Worm (Caenorhabditis elegans): ENCODE data around the gene F10G2.4.

DNA sequence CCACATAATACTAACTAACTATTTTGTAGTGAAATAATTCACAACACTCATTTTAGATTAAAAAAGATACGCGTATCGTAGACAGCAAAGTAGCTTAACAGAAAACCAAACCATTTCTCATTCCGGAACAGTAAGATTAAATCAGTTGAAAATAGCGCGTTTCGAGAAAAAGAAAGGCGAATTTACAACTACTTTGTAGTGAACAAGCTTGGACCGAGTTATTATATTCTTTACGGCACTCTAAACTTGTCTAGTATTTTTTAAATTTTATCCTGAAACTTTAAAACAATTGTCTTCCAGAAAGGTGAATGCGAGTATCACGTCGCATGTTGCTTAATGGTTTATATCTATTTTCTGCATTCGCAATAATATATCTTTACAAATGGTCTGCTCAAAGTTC is 47.9 kb upstream of the F10G2.4 start, which contains the start of gene C13A2.4:
- TF ChIP-seq B0035.1 (tag; optimal IDR thresholded peaks at IDR 0.05) (no peak), snpc-4 (GFP tag; optimal IDR thresholded peaks at IDR 0.05) (no peak), snpc-4 (tag; optimal IDR thresholded peaks at IDR 0.05) (no peak), dpff-1 (tag; optimal IDR thresholded peaks at IDR 0.05) (no peak), hmg-20 (GFP tag; IDR thresholded peaks at IDR 0.05) (no peak)
